Fruit fly (Drosophila melanogaster) whole organism, embryonic: ENCODE data around the gene Egfrap.

Experiments used
- Abd-B ChIP-seq: fragments of 200-800 bp; sonication (Bioruptor generic); optimal IDR thresholded peaks from 2 replicates; lab custom pipeline; 2018; ENCODE audit warnings: missing biosample characterization, mild to moderate bottlenecking, missing genetic modification characterization, moderate library complexity
- Atf-2 ChIP-seq: fragments of 200-800 bp; sonication (Bioruptor generic); optimal IDR thresholded peaks from 2 replicates; lab custom pipeline; 2016; ENCODE audit warnings: missing biosample characterization, missing genetic modification characterization
- C15 ChIP-seq: fragments of 200-800 bp; sonication (Bioruptor generic); IDR thresholded peaks from 3 replicates; pipeline ENCODE4 v1.3.6; 2022; ENCODE audit warnings: missing biosample characterization, missing genetic modification characterization
- CG11247 ChIP-seq: fragments of 200-800 bp; sonication (Bioruptor generic); IDR thresholded peaks from 2 replicates; pipeline ENCODE4 v1.3.6; 2022; ENCODE audit warnings: missing biosample characterization, missing genetic modification characterization
- CG11504 ChIP-seq: fragments of 200-800 bp; sonication (Bioruptor generic); optimal IDR thresholded peaks from 3 replicates; lab custom pipeline; 2019; ENCODE audit warnings: missing biosample characterization, mild to moderate bottlenecking, missing genetic modification characterization, moderate library complexity
- CG12299 ChIP-seq: fragments of 200-800 bp; sonication (Bioruptor generic); optimal IDR thresholded peaks from 2 replicates; lab custom pipeline; 2018; ENCODE audit warnings: missing biosample characterization, mild to moderate bottlenecking, missing genetic modification characterization
- CG12391 ChIP-seq: fragments of 200-800 bp; sonication (Bioruptor generic); optimal IDR thresholded peaks from 3 replicates; lab custom pipeline; 2018; ENCODE audit warnings: missing biosample characterization, mild to moderate bottlenecking, missing genetic modification characterization, moderate library complexity
- CG1602 ChIP-seq: fragments of 200-800 bp; sonication (Bioruptor generic); optimal IDR thresholded peaks from 3 replicates; lab custom pipeline; 2016; ENCODE audit warnings: missing biosample characterization, missing genetic modification characterization
- CG17328 ChIP-seq: fragments of 200-800 bp; sonication (Bioruptor generic); IDR thresholded peaks from 2 replicates; pipeline ENCODE4 v1.3.6; 2022; ENCODE audit warnings: missing biosample characterization, missing genetic modification characterization
- CG2875 ChIP-seq: fragments of 200-800 bp; sonication (Bioruptor generic); optimal IDR thresholded peaks from 2 replicates; lab custom pipeline; 2017; ENCODE audit warnings: missing biosample characterization, mild to moderate bottlenecking, missing genetic modification characterization, missing genetic modification reagents
- CG30403 ChIP-seq: fragments of 200-800 bp; sonication (Bioruptor generic); optimal IDR thresholded peaks from 3 replicates; lab custom pipeline; 2016; ENCODE audit warnings: missing biosample characterization, missing genetic modification characterization
- CG6654 ChIP-seq: fragments of 200-800 bp; sonication (Bioruptor generic); optimal IDR thresholded peaks from 2 replicates; lab custom pipeline; 2017; ENCODE audit warnings: missing biosample characterization, mild to moderate bottlenecking, missing genetic modification characterization
- CG6854 ChIP-seq: fragments of 200-800 bp; sonication (Bioruptor generic); optimal IDR thresholded peaks from 3 replicates; lab custom pipeline; 2017; ENCODE audit warnings: missing biosample characterization, mild to moderate bottlenecking, missing genetic modification characterization
- CG7271 ChIP-seq: fragments of 200-800 bp; sonication (Bioruptor generic); optimal IDR thresholded peaks from 2 replicates; lab custom pipeline; 2018; ENCODE audit warnings: missing biosample characterization, mild to moderate bottlenecking, missing genetic modification characterization, moderate library complexity
- CG8359 ChIP-seq: fragments of 200-800 bp; sonication (Bioruptor generic); optimal IDR thresholded peaks from 2 replicates; lab custom pipeline; 2017; ENCODE audit warnings: missing biosample characterization, mild to moderate bottlenecking, missing genetic modification characterization, borderline replicate concordance
- CG8924 ChIP-seq: fragments of 200-800 bp; optimal IDR thresholded peaks from 3 replicates; lab custom pipeline; 2019; ENCODE audit warnings: missing biosample characterization, mild to moderate bottlenecking, missing genetic modification characterization, moderate library complexity
- CG8944 ChIP-seq: fragments of 200-800 bp; sonication (Bioruptor generic); optimal IDR thresholded peaks from 3 replicates; lab custom pipeline; 2016; ENCODE audit warnings: missing biosample characterization, missing genetic modification characterization
- Doc3 ChIP-seq: fragments of 200-800 bp; sonication (Bioruptor generic); IDR thresholded peaks from 3 replicates; pipeline ENCODE4 v1.3.6; 2022; ENCODE audit warnings: missing biosample characterization, missing genetic modification characterization; ENCODE audit not compliant: partially characterized antibody
- E2f1 ChIP-seq: fragments of 200-800 bp; sonication (Bioruptor generic); IDR thresholded peaks from 2 replicates; pipeline ENCODE4 v1.3.6; 2022; ENCODE audit warnings: missing biosample characterization, missing genetic modification characterization
- GATAe ChIP-seq: fragments of 200-800 bp; sonication (Bioruptor generic); conservative IDR thresholded peaks from 2 replicates; pipeline ENCODE4 v1.3.6; 2022; ENCODE audit warnings: missing biosample characterization, missing genetic modification characterization
- H15 ChIP-seq: fragments of 200-800 bp; sonication (Bioruptor generic); IDR thresholded peaks from 3 replicates; pipeline ENCODE4 v1.3.6; 2022; ENCODE audit warnings: missing biosample characterization, missing genetic modification characterization
- Hmx ChIP-seq: fragments of 200-800 bp; sonication (Bioruptor generic); optimal IDR thresholded peaks from 2 replicates; lab custom pipeline; 2016; ENCODE audit warnings: missing biosample characterization, missing genetic modification characterization
- Hsf ChIP-seq: fragments of 200-800 bp; sonication (Bioruptor generic); optimal IDR thresholded peaks from 3 replicates; lab custom pipeline; 2016; ENCODE audit warnings: missing biosample characterization, missing genetic modification characterization
- MBD-R2 ChIP-seq: fragments of 200-800 bp; sonication (Bioruptor generic); IDR thresholded peaks from 2 replicates; pipeline ENCODE4 v1.3.6; 2022; ENCODE audit warnings: missing biosample characterization, missing genetic modification characterization
- Max ChIP-seq: fragments of 200-800 bp; sonication (Bioruptor generic); optimal IDR thresholded peaks from 2 replicates; lab custom pipeline; 2016; ENCODE audit warnings: missing biosample characterization, mild to moderate bottlenecking, missing genetic modification characterization
- Mes4 ChIP-seq: fragments of 200-800 bp; sonication (Bioruptor generic); optimal IDR thresholded peaks from 2 replicates; lab custom pipeline; 2016; ENCODE audit warnings: missing biosample characterization, missing genetic modification characterization
- Myb ChIP-seq: fragments of 200-800 bp; sonication (Bioruptor generic); optimal IDR thresholded peaks from 2 replicates; lab custom pipeline; 2016; ENCODE audit warnings: missing biosample characterization, missing genetic modification characterization
- NC2α ChIP-seq: fragments of 200-800 bp; sonication (Bioruptor generic); optimal IDR thresholded peaks from 2 replicates; lab custom pipeline; 2016; ENCODE audit warnings: missing biosample characterization, missing genetic modification characterization
- NC2β ChIP-seq: fragments of 200-800 bp; sonication (Bioruptor generic); optimal IDR thresholded peaks from 2 replicates; lab custom pipeline; 2016; ENCODE audit warnings: missing biosample characterization, missing genetic modification characterization
- Poxn ChIP-seq: fragments of 200-800 bp; sonication (Bioruptor generic); IDR thresholded peaks from 2 replicates; pipeline ENCODE4 v1.3.6; 2022; ENCODE audit warnings: missing biosample characterization, missing genetic modification characterization
- Ptx1 ChIP-seq: fragments of 200-800 bp; sonication (Bioruptor generic); IDR thresholded peaks from 2 replicates; pipeline ENCODE4 v1.3.6; 2022; ENCODE audit warnings: missing biosample characterization, missing genetic modification characterization
- Ravus ChIP-seq: fragments of 200-800 bp; sonication (Bioruptor generic); IDR thresholded peaks from 2 replicates; pipeline ENCODE4 v1.3.6; 2022; ENCODE audit warnings: missing biosample characterization, missing genetic modification characterization
- Sox102F ChIP-seq: fragments of 200-800 bp; sonication (Bioruptor generic); optimal IDR thresholded peaks from 2 replicates; lab custom pipeline; 2018; ENCODE audit warnings: missing biosample characterization, mild to moderate bottlenecking, missing genetic modification characterization, moderate library complexity
- Usf ChIP-seq: fragments of 200-800 bp; sonication (Bioruptor generic); optimal IDR thresholded peaks from 2 replicates; lab custom pipeline; 2017; ENCODE audit warnings: missing genotype, missing biosample characterization, missing genetic modification characterization
- abd-A ChIP-seq: fragments of 200-800 bp; sonication (Bioruptor generic); optimal IDR thresholded peaks from 3 replicates; lab custom pipeline; 2019; ENCODE audit warnings: missing biosample characterization, mild to moderate bottlenecking, missing genetic modification characterization, moderate library complexity
- ara ChIP-seq: fragments of 200-800 bp; sonication (Bioruptor generic); IDR thresholded peaks from 2 replicates; pipeline ENCODE4 v1.3.6; 2022; ENCODE audit warnings: missing biosample characterization, missing genetic modification characterization
- bigmax ChIP-seq: fragments of 200-800 bp; sonication (Bioruptor generic); optimal IDR thresholded peaks from 2 replicates; lab custom pipeline; 2018; ENCODE audit warnings: missing biosample characterization, mild to moderate bottlenecking, missing genetic modification characterization
- chn ChIP-seq: fragments of 200-800 bp; sonication (Bioruptor generic); optimal IDR thresholded peaks from 2 replicates; lab custom pipeline; 2016; ENCODE audit warnings: missing biosample characterization, missing genetic modification characterization
- crc ChIP-seq: fragments of 200-800 bp; sonication (Bioruptor generic); optimal IDR thresholded peaks from 2 replicates; lab custom pipeline; 2016; ENCODE audit warnings: missing biosample characterization, missing genetic modification characterization
- dm ChIP-seq: fragments of 200-800 bp; sonication (Bioruptor generic); optimal IDR thresholded peaks from 3 replicates; lab custom pipeline; 2016; ENCODE audit warnings: missing biosample characterization, missing genetic modification characterization
- gce ChIP-seq: fragments of 200-800 bp; sonication (Bioruptor generic); IDR thresholded peaks from 3 replicates; pipeline ENCODE4 v1.3.6; 2022; ENCODE audit warnings: missing biosample characterization, missing genetic modification characterization
- gcm ChIP-seq: fragments of 200-800 bp; sonication (Bioruptor generic); optimal IDR thresholded peaks from 2 replicates; lab custom pipeline; 2019; ENCODE audit warnings: missing biosample characterization, mild to moderate bottlenecking, missing genetic modification characterization, moderate library complexity
- gsb-n ChIP-seq: fragments of 200-800 bp; sonication (Bioruptor generic); optimal IDR thresholded peaks from 3 replicates; lab custom pipeline; 2018; ENCODE audit warnings: missing biosample characterization, mild to moderate bottlenecking, missing genetic modification characterization
- lola ChIP-seq, 3 experiments: fragments of >200 bp in 2 of 3; fragments of 200-800 bp in 1 of 3; sonication (Bioruptor generic) in 1 of 3; optimal IDR thresholded peaks; 2 replicates each; lab custom pipeline; 2017 to 2019; ENCODE audit warnings: missing biosample characterization in 3 of 3, missing genetic modification characterization in 3 of 3, mild to moderate bottlenecking in 1 of 3, moderate library complexity in 1 of 3
- luna ChIP-seq: fragments of 200-800 bp; sonication (Bioruptor generic); optimal IDR thresholded peaks from 2 replicates; lab custom pipeline; 2016; ENCODE audit warnings: missing biosample characterization, missing genetic modification characterization
- nom ChIP-seq: fragments of 200-800 bp; sonication (Bioruptor generic); optimal IDR thresholded peaks from 2 replicates; lab custom pipeline; 2017; ENCODE audit warnings: missing biosample characterization, missing genetic modification characterization, mild to moderate bottlenecking, moderate library complexity, missing genetic modification reagents
- pzg ChIP-seq: fragments of 200-800 bp; sonication (Bioruptor generic); optimal IDR thresholded peaks from 3 replicates; lab custom pipeline; 2018; ENCODE audit warnings: missing biosample characterization, mild to moderate bottlenecking, missing genetic modification characterization, moderate library complexity
- sc ChIP-seq, 3 experiments: fragments of >200 bp in 2 of 3; fragments of 200-800 bp in 1 of 3; sonication (Bioruptor generic) in 1 of 3; optimal IDR thresholded peaks; 2 replicates in 2 of 3; 3 replicates in 1 of 3; lab custom pipeline; 2017; ENCODE audit warnings: mild to moderate bottlenecking in 1 of 3, missing biosample characterization in 1 of 3, missing genetic modification characterization in 1 of 3, missing genetic modification reagents in 1 of 3
- shn ChIP-seq: fragments of 200-800 bp; sonication (Bioruptor generic); optimal IDR thresholded peaks from 3 replicates; lab custom pipeline; 2016; ENCODE audit warnings: missing biosample characterization, missing genetic modification characterization
- slbo ChIP-seq: fragments of 200-800 bp; sonication (Bioruptor generic); IDR thresholded peaks from 2 replicates; pipeline ENCODE4 v1.3.6; 2022; ENCODE audit warnings: missing biosample characterization, missing genetic modification characterization
- vnd ChIP-seq: fragments of 200-800 bp; sonication (Bioruptor generic); IDR thresholded peaks from 3 replicates; pipeline ENCODE4 v1.3.6; 2022; ENCODE audit warnings: missing biosample characterization, missing genetic modification characterization; ENCODE audit not compliant: partially characterized antibody

Gene Egfrap

dm6 chr3L:5988675-5989074, 38.2 kb upstream of the Egfrap start (continued):
- no peak for TF ChIP-seq nom
- peak; percentile 66 for TF ChIP-seq H15 (GFP tag; lab: Robert Waterston, UW)
- peak; percentile 24 for TF ChIP-seq Sox102F (GFP tag; lab: Kevin White, UChicago)
- TF ChIP-seq vnd: no peak
- TF ChIP-seq bigmax: no peak
- no peak for TF ChIP-seq NC2α
- TF ChIP-seq gcm (GFP tag; lab: Kevin White, UChicago): no peak
- peak; percentile 38 for TF ChIP-seq Hsf (GFP tag; lab: Kevin White, UChicago)
- TF ChIP-seq MBD-R2 (GFP tag; lab: Robert Waterston, UW): no peak
- TF ChIP-seq Hmx (GFP tag; lab: Kevin White, UChicago): no peak
- TF ChIP-seq lola (GFP tag; optimal IDR thresholded peaks at IDR 0.05; lab: Kevin White, UChicago): peak in 1 of 3 experiments; percentile 59
- no peak for TF ChIP-seq dm (GFP tag; lab: Kevin White, UChicago)
- peak; percentile 9 for TF ChIP-seq CG6654
- TF ChIP-seq CG7271 (tag; lab: Kevin White, UChicago): no peak
- TF ChIP-seq CG17328 (GFP tag; lab: Robert Waterston, UW): peak; percentile 82
- TF ChIP-seq CG11504: peak; percentile 61
- TF ChIP-seq abd-A (tag; lab: Kevin White, UChicago): no peak
- no peak for TF ChIP-seq Poxn (GFP tag; lab: Robert Waterston, UW)
- TF ChIP-seq CG1602: no peak
- no peak for TF ChIP-seq pzg
- no peak for TF ChIP-seq CG8944
- TF ChIP-seq NC2β: peak; percentile 10
- peak; percentile 11 for TF ChIP-seq CG30403 (GFP tag; lab: Kevin White, UChicago)
- no peak for TF ChIP-seq crc (GFP tag; lab: Kevin White, UChicago)
- TF ChIP-seq GATAe (GFP tag; lab: Robert Waterston, UW): no peak
- TF ChIP-seq Atf-2 (GFP tag; lab: Kevin White, UChicago): peak; percentile 0
- TF ChIP-seq CG8359: peak; percentile 67
- TF ChIP-seq chn (GFP tag; lab: Kevin White, UChicago): peak; percentile 20
- no peak for TF ChIP-seq CG12299 (tag; lab: Kevin White, UChicago)
- no peak for TF ChIP-seq Usf
- TF ChIP-seq CG2875 (GFP tag; lab: Kevin White, UChicago): peak; percentile 45
- TF ChIP-seq Ptx1 (GFP tag; lab: Robert Waterston, UW): peak; percentile 67
- peak; percentile 47; the same call in 1 of the 2 replicates for TF ChIP-seq E2f1 (GFP tag; lab: Robert Waterston, UW)
- TF ChIP-seq Myb (GFP tag; lab: Kevin White, UChicago): no peak
- TF ChIP-seq Max (GFP tag; lab: Kevin White, UChicago): peak; percentile 16
- no peak for TF ChIP-seq CG6854 (GFP tag; lab: Kevin White, UChicago)
- TF ChIP-seq slbo (GFP tag; lab: Robert Waterston, UW): no peak
- peak; percentile 13 for TF ChIP-seq gsb-n (tag; lab: Kevin White, UChicago)
- peak; percentile 44 for TF ChIP-seq CG12391 (tag; lab: Kevin White, UChicago)
- TF ChIP-seq Doc3 (GFP tag; lab: Robert Waterston, UW): no peak
- TF ChIP-seq gce: peak; percentile 51; the same call in 1 of the 3 replicates
- peak; percentile 84 for TF ChIP-seq ara (GFP tag; lab: Robert Waterston, UW)
- TF ChIP-seq CG8924 (tag; lab: Kevin White, UChicago): peak; percentile 16
- TF ChIP-seq Mes4 (GFP tag; lab: Kevin White, UChicago): peak; percentile 19
- no peak for TF ChIP-seq sc (optimal IDR thresholded peaks at IDR 0.05; lab: Kevin White, UChicago)
- TF ChIP-seq sc (GFP tag; optimal IDR thresholded peaks at IDR 0.05; lab: Kevin White, UChicago): no peak
- peak; percentile 17 for TF ChIP-seq shn (GFP tag; lab: Kevin White, UChicago)
- no peak for TF ChIP-seq C15 (GFP tag; lab: Robert Waterston, UW)
- TF ChIP-seq CG11247 (GFP tag; lab: Robert Waterston, UW): peak; percentile 46; the same call in 1 of the 2 replicates
- no peak for TF ChIP-seq luna (GFP tag; lab: Kevin White, UChicago)
- TF ChIP-seq Abd-B: no peak
- TF ChIP-seq Ravus (GFP tag; lab: Robert Waterston, UW): no peak; the same call in 1 of the 2 replicates
